Fruit fly (Drosophila melanogaster) whole organism, embryonic: ENCODE measurements around the gene Shawn.

Source experiments
- Atf-2 ChIP-seq: fragments of 200-800 bp; sonication (Bioruptor generic); optimal IDR thresholded peaks from 2 replicates; lab custom pipeline; 2016; ENCODE audit warnings: missing biosample characterization, missing genetic modification characterization
- CG1024 ChIP-seq: fragments of 200-800 bp; sonication (Bioruptor generic); IDR thresholded peaks from 2 replicates; pipeline ENCODE4 v1.3.6; 2022; ENCODE audit warnings: missing biosample characterization, missing genetic modification characterization
- CG10462 ChIP-seq: fragments of 200-800 bp; sonication (Bioruptor generic); optimal IDR thresholded peaks from 2 replicates; lab custom pipeline; 2016; ENCODE audit warnings: missing biosample characterization, missing genetic modification characterization
- CG11695 ChIP-seq: fragments of 200-800 bp; sonication (Bioruptor generic); IDR thresholded peaks from 3 replicates; pipeline ENCODE4 v1.3.6; 2022; ENCODE audit warnings: missing biosample characterization, missing genetic modification characterization
- CG14441 ChIP-seq: fragments of 200-800 bp; sonication (Bioruptor generic); IDR thresholded peaks from 2 replicates; pipeline ENCODE4 v1.3.6; 2022; ENCODE audit warnings: missing biosample characterization, missing genetic modification characterization
- CG1529 ChIP-seq: fragments of 200-800 bp; sonication (Bioruptor generic); optimal IDR thresholded peaks from 3 replicates; lab custom pipeline; 2018; ENCODE audit warnings: missing biosample characterization, missing genetic modification characterization
- CG18599 ChIP-seq: fragments of 200-800 bp; sonication (Bioruptor generic); optimal IDR thresholded peaks from 3 replicates; lab custom pipeline; 2017; ENCODE audit warnings: missing biosample characterization, missing genetic modification characterization, mild to moderate bottlenecking, moderate library complexity, missing genetic modification reagents
- CG3065 ChIP-seq: fragments of 200-800 bp; sonication (Bioruptor generic); optimal IDR thresholded peaks from 2 replicates; lab custom pipeline; 2016; ENCODE audit warnings: missing biosample characterization, missing genetic modification characterization
- CG31365 ChIP-seq: fragments of 200-800 bp; sonication (Bioruptor generic); optimal IDR thresholded peaks from 2 replicates; lab custom pipeline; 2018; ENCODE audit warnings: missing biosample characterization, mild to moderate bottlenecking, missing genetic modification characterization
- CG3995 ChIP-seq: fragments of 200-800 bp; sonication (Bioruptor generic); optimal IDR thresholded peaks from 3 replicates; lab custom pipeline; 2016; ENCODE audit warnings: missing biosample characterization, missing genetic modification characterization
- CG4282 ChIP-seq: fragments of 200-800 bp; sonication (Bioruptor generic); optimal IDR thresholded peaks from 2 replicates; lab custom pipeline; 2016; ENCODE audit warnings: missing biosample characterization, missing genetic modification characterization
- CG4730 ChIP-seq: fragments of 200-800 bp; sonication (Bioruptor generic); IDR thresholded peaks from 2 replicates; pipeline ENCODE4 v1.3.6; 2022; ENCODE audit warnings: missing biosample characterization, missing genetic modification characterization
- CG7928 ChIP-seq: fragments of 200-800 bp; sonication (Bioruptor generic); optimal IDR thresholded peaks from 2 replicates; lab custom pipeline; 2017; ENCODE audit warnings: missing biosample characterization, mild to moderate bottlenecking, missing genetic modification characterization
- D ChIP-seq, 2 experiments: fragments of 200-800 bp in 1 of 2; fragments of >200 bp in 1 of 2; sonication (Bioruptor generic) in 1 of 2; optimal IDR thresholded peaks; 2 replicates in 1 of 2; 3 replicates in 1 of 2; lab custom pipeline; 2017; ENCODE audit warnings: mild to moderate bottlenecking in 1 of 2, missing biosample characterization in 1 of 2, missing genetic modification characterization in 1 of 2, missing genetic modification reagents in 1 of 2
- HLH54F ChIP-seq: fragments of 200-800 bp; sonication (Bioruptor generic); optimal IDR thresholded peaks from 3 replicates; lab custom pipeline; 2016; ENCODE audit warnings: missing biosample characterization, missing genetic modification characterization
- NC2α ChIP-seq: fragments of 200-800 bp; sonication (Bioruptor generic); optimal IDR thresholded peaks from 2 replicates; lab custom pipeline; 2016; ENCODE audit warnings: missing biosample characterization, missing genetic modification characterization
- Nf-YA ChIP-seq: fragments of 200-800 bp; sonication (Bioruptor generic); IDR thresholded peaks from 2 replicates; pipeline ENCODE4 v1.3.6; 2022; ENCODE audit warnings: missing biosample characterization, missing genetic modification characterization
- Scr ChIP-seq: fragments of 200-800 bp; sonication (Bioruptor generic); IDR thresholded peaks from 2 replicates; pipeline ENCODE4 v1.3.6; 2022; ENCODE audit warnings: missing biosample characterization, missing genetic modification characterization; ENCODE audit not compliant: partially characterized antibody
- Xbp1 ChIP-seq: fragments of 200-800 bp; sonication (Bioruptor generic); optimal IDR thresholded peaks from 3 replicates; lab custom pipeline; 2016; ENCODE audit warnings: missing biosample characterization, mild to moderate bottlenecking, missing genetic modification characterization
- amos ChIP-seq: fragments of 200-800 bp; sonication (Bioruptor generic); IDR thresholded peaks from 2 replicates; pipeline ENCODE4 v1.3.6; 2022; ENCODE audit warnings: missing biosample characterization, missing genetic modification characterization; ENCODE audit not compliant: partially characterized antibody
- ato ChIP-seq: fragments of 200-800 bp; sonication (Bioruptor generic); IDR thresholded peaks from 2 replicates; pipeline ENCODE4 v1.3.6; 2022; ENCODE audit warnings: missing biosample characterization, missing genetic modification characterization; ENCODE audit not compliant: partially characterized antibody
- caup ChIP-seq: fragments of 200-800 bp; sonication (Bioruptor generic); optimal IDR thresholded peaks from 3 replicates; lab custom pipeline; 2017; ENCODE audit warnings: missing biosample characterization, mild to moderate bottlenecking, missing genetic modification characterization, moderate library complexity; ENCODE audit not compliant: severe bottlenecking
- crc ChIP-seq: fragments of 200-800 bp; sonication (Bioruptor generic); optimal IDR thresholded peaks from 2 replicates; lab custom pipeline; 2016; ENCODE audit warnings: missing biosample characterization, missing genetic modification characterization
- croc ChIP-seq: fragments of 200-800 bp; sonication (Bioruptor generic); conservative IDR thresholded peaks from 3 replicates; pipeline ENCODE4 v1.3.6; 2022; ENCODE audit warnings: missing biosample characterization, missing genetic modification characterization
- cwo ChIP-seq: fragments of 200-800 bp; sonication (Bioruptor generic); optimal IDR thresholded peaks from 3 replicates; lab custom pipeline; 2017; ENCODE audit warnings: missing biosample characterization, missing genetic modification characterization, mild to moderate bottlenecking, moderate library complexity, missing genetic modification reagents
- dmrt99B ChIP-seq: fragments of 200-800 bp; sonication (Bioruptor generic); optimal IDR thresholded peaks from 2 replicates; lab custom pipeline; 2018; ENCODE audit warnings: missing biosample characterization, mild to moderate bottlenecking, missing genetic modification characterization, moderate library complexity
- ems ChIP-seq: fragments of 200-800 bp; sonication (Bioruptor generic); optimal IDR thresholded peaks from 3 replicates; lab custom pipeline; 2016; ENCODE audit warnings: missing biosample characterization, missing genetic modification characterization
- eve ChIP-seq, 2 experiments: fragments of >200 bp; optimal IDR thresholded peaks; 2 replicates each; lab custom pipeline; 2017; ENCODE audit warnings: missing biosample characterization in 2 of 2, missing genetic modification characterization in 2 of 2
- fd3F ChIP-seq: fragments of 200-800 bp; sonication (Bioruptor generic); optimal IDR thresholded peaks from 2 replicates; lab custom pipeline; 2018; ENCODE audit warnings: missing biosample characterization, mild to moderate bottlenecking, missing genetic modification characterization, moderate library complexity
- gro ChIP-seq: fragments of 200-800 bp; sonication (Bioruptor generic); optimal IDR thresholded peaks from 2 replicates; lab custom pipeline; 2016; ENCODE audit warnings: missing biosample characterization, missing genetic modification characterization
- gsb ChIP-seq: fragments of 200-800 bp; sonication (Bioruptor generic); IDR thresholded peaks from 2 replicates; pipeline ENCODE4 v1.3.6; 2022; ENCODE audit warnings: missing biosample characterization, missing genetic modification characterization
- gsb-n ChIP-seq: fragments of 200-800 bp; sonication (Bioruptor generic); optimal IDR thresholded peaks from 3 replicates; lab custom pipeline; 2018; ENCODE audit warnings: missing biosample characterization, mild to moderate bottlenecking, missing genetic modification characterization
- hkb ChIP-seq, 2 experiments: fragments of 200-800 bp in 1 of 2; fragments of >200 bp in 1 of 2; sonication (Bioruptor generic) in 1 of 2; IDR thresholded peaks in 1 of 2; optimal IDR thresholded peaks in 1 of 2; 2 replicates each; pipeline versions ENCODE4 v1.3.6 to Lab custom; 2017 to 2022; ENCODE audit warnings: missing biosample characterization in 1 of 2, missing genetic modification characterization in 1 of 2
- luna ChIP-seq: fragments of 200-800 bp; sonication (Bioruptor generic); optimal IDR thresholded peaks from 2 replicates; lab custom pipeline; 2016; ENCODE audit warnings: missing biosample characterization, missing genetic modification characterization
- maf-S ChIP-seq: fragments of 200-800 bp; sonication (Bioruptor generic); optimal IDR thresholded peaks from 2 replicates; lab custom pipeline; 2016; ENCODE audit warnings: missing biosample characterization, missing genetic modification characterization
- nom ChIP-seq: fragments of 200-800 bp; sonication (Bioruptor generic); optimal IDR thresholded peaks from 2 replicates; lab custom pipeline; 2017; ENCODE audit warnings: missing biosample characterization, missing genetic modification characterization, mild to moderate bottlenecking, moderate library complexity, missing genetic modification reagents
- otp ChIP-seq: fragments of 200-800 bp; sonication (Bioruptor generic); IDR thresholded peaks from 3 replicates; pipeline ENCODE4, ENCODE4 v1.3.6; 2022; ENCODE audit warnings: missing biosample characterization, missing genetic modification characterization
- pfk ChIP-seq: fragments of 200-800 bp; sonication (Bioruptor generic); optimal IDR thresholded peaks from 2 replicates; lab custom pipeline; 2018; ENCODE audit warnings: missing biosample characterization, mild to moderate bottlenecking, missing genetic modification characterization, moderate library complexity
- phol ChIP-seq: fragments of 200-800 bp; sonication (Bioruptor generic); optimal IDR thresholded peaks from 3 replicates; lab custom pipeline; 2018; ENCODE audit warnings: missing biosample characterization, mild to moderate bottlenecking, missing genetic modification characterization, moderate library complexity
- ranshi ChIP-seq: fragments of 200-800 bp; sonication (Bioruptor generic); IDR thresholded peaks from 2 replicates; pipeline ENCODE4 v1.3.6; 2022; ENCODE audit warnings: missing biosample characterization, missing genetic modification characterization
- salm ChIP-seq: fragments of 200-800 bp; sonication (Bioruptor generic); optimal IDR thresholded peaks from 2 replicates; lab custom pipeline; 2018; ENCODE audit warnings: missing biosample characterization, mild to moderate bottlenecking, missing genetic modification characterization
- shn ChIP-seq: fragments of 200-800 bp; sonication (Bioruptor generic); optimal IDR thresholded peaks from 3 replicates; lab custom pipeline; 2016; ENCODE audit warnings: missing biosample characterization, missing genetic modification characterization
- slp2 ChIP-seq: fragments of 200-800 bp; sonication (Bioruptor generic); optimal IDR thresholded peaks from 2 replicates; lab custom pipeline; 2016; ENCODE audit warnings: missing biosample characterization, missing genetic modification characterization
- ssp ChIP-seq: fragments of 200-800 bp; sonication (Bioruptor generic); IDR thresholded peaks from 2 replicates; pipeline ENCODE4 v1.3.6; 2022; ENCODE audit warnings: missing biosample characterization, missing genetic modification characterization
- stwl ChIP-seq: fragments of 200-800 bp; sonication (Bioruptor generic); optimal IDR thresholded peaks from 3 replicates; lab custom pipeline; 2018; ENCODE audit warnings: missing biosample characterization, mild to moderate bottlenecking, missing genetic modification characterization, moderate library complexity
- sug ChIP-seq: fragments of 200-800 bp; optimal IDR thresholded peaks from 2 replicates; lab custom pipeline; 2019; ENCODE audit warnings: missing biosample characterization, mild to moderate bottlenecking, missing genetic modification characterization, moderate library complexity
- tna ChIP-seq: fragments of 200-800 bp; sonication (Bioruptor generic); IDR thresholded peaks from 2 replicates; pipeline ENCODE4 v1.3.6; 2022; ENCODE audit warnings: missing biosample characterization, missing genetic modification characterization; ENCODE audit not compliant: partially characterized antibody
- twi ChIP-seq: fragments of 200-800 bp; optimal IDR thresholded peaks from 2 replicates; lab custom pipeline; 2019; ENCODE audit warnings: missing biosample characterization, mild to moderate bottlenecking, missing genetic modification characterization, moderate library complexity
- wek ChIP-seq: fragments of 200-800 bp; sonication (Bioruptor generic); optimal IDR thresholded peaks from 3 replicates; lab custom pipeline; 2018; ENCODE audit warnings: missing biosample characterization, mild to moderate bottlenecking, missing genetic modification characterization, moderate library complexity

Shawn gene

DNA sequence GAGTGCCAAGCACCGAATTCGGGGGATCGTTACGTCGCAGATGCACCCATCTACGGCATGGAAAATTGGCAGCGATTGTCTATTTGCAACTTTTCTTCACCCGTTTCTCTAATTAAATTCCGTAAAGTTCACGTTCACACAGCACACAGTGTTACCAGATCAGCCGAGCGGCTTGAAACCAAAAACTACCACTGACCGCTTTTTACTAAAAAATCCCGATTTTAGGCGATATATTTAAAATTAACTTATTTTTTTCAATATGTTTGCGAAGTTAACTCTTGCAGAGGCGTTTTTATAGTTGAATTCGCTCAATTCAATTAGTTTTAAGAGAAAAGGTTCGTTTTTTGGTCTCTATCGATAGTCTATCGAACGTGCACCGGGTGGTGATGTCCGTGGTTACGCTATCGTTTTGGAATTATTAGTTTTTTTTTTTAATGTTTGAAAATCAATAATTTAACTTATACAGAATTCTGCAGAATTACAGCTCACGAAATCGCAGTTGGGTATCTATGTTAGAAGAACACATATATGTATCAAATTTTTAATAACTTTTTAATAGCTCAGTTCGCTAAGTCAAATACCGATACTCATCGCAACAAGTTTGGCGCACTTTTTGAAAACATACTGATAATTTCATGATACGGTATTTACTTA is 31.6 kb upstream of the Shawn start, which contains the start of gene Tao (continued):
- peak; percentile 42 for TF ChIP-seq ato
- TF ChIP-seq pfk (GFP tag; lab: Kevin White, UChicago), result no peak
- TF ChIP-seq wek (GFP tag; lab: Kevin White, UChicago), result no peak
- no peak for TF ChIP-seq CG1529
- TF ChIP-seq CG3995 (GFP tag; lab: Kevin White, UChicago), result peak; percentile 78
- TF ChIP-seq gsb-n (tag; lab: Kevin White, UChicago), result peak; percentile 84
- TF ChIP-seq CG7928 (GFP tag; lab: Kevin White, UChicago), result no peak
- TF ChIP-seq phol, result peak; percentile 44
- TF ChIP-seq ems, result no peak
- TF ChIP-seq hkb (optimal IDR thresholded peaks at IDR 0.05; lab: Kevin White, UChicago), result no peak
- no peak for TF ChIP-seq hkb (GFP tag; IDR thresholded peaks at IDR 0.05; lab: Robert Waterston, UW)
- no peak for TF ChIP-seq maf-S
- no peak for TF ChIP-seq gsb (GFP tag; lab: Robert Waterston, UW)
- TF ChIP-seq fd3F (GFP tag; lab: Kevin White, UChicago), result no peak
- peak; percentile 52; the same call in 1 of the 2 replicates for TF ChIP-seq tna (GFP tag; lab: Robert Waterston, UW)
- TF ChIP-seq caup (GFP tag; lab: Kevin White, UChicago), result no peak
- no peak for TF ChIP-seq salm (tag; lab: Kevin White, UChicago)
- no peak for TF ChIP-seq shn
- TF ChIP-seq CG31365 (tag; lab: Kevin White, UChicago), result no peak
- no peak for TF ChIP-seq stwl (tag; lab: Kevin White, UChicago)
- no peak for TF ChIP-seq slp2 (GFP tag; lab: Kevin White, UChicago)
- peak; percentile 91 for TF ChIP-seq Scr (GFP tag; lab: Robert Waterston, UW)
- TF ChIP-seq CG4282 (GFP tag; lab: Kevin White, UChicago), result no peak
- no peak for TF ChIP-seq CG14441 (GFP tag; lab: Robert Waterston, UW)
- TF ChIP-seq amos (GFP tag; lab: Robert Waterston, UW), result peak; percentile 79
- TF ChIP-seq HLH54F (GFP tag; lab: Kevin White, UChicago), result no peak
- no peak for TF ChIP-seq ssp (GFP tag; lab: Robert Waterston, UW)
- TF ChIP-seq otp (GFP tag; lab: Robert Waterston, UW), result no peak
- TF ChIP-seq CG10462 (GFP tag; lab: Kevin White, UChicago), result no peak
- TF ChIP-seq CG3065 (GFP tag; lab: Kevin White, UChicago), result no peak
- TF ChIP-seq cwo (GFP tag; lab: Kevin White, UChicago), result no peak
- no peak for TF ChIP-seq Atf-2 (GFP tag; lab: Kevin White, UChicago)
- no peak for TF ChIP-seq NC2α
- TF ChIP-seq CG4730, result no peak
- TF ChIP-seq CG11695 (GFP tag; lab: Robert Waterston, UW), result no peak
- TF ChIP-seq twi (tag; lab: Kevin White, UChicago), result no peak
- TF ChIP-seq gro, result no peak
- no peak for TF ChIP-seq luna (GFP tag; lab: Kevin White, UChicago)
- no peak for TF ChIP-seq CG1024
- TF ChIP-seq Xbp1 (GFP tag; lab: Kevin White, UChicago), result no peak
- no peak for TF ChIP-seq D (optimal IDR thresholded peaks at IDR 0.05; lab: Kevin White, UChicago)
- TF ChIP-seq D (GFP tag; optimal IDR thresholded peaks at IDR 0.05; lab: Kevin White, UChicago), result no peak
- TF ChIP-seq CG18599 (GFP tag; lab: Kevin White, UChicago), result no peak
- TF ChIP-seq eve (GFP tag; optimal IDR thresholded peaks at IDR 0.05; lab: Kevin White, UChicago), result no peak
- no peak for TF ChIP-seq ranshi (GFP tag; lab: Robert Waterston, UW)
- TF ChIP-seq dmrt99B (tag; lab: Kevin White, UChicago), result no peak
- TF ChIP-seq nom (GFP tag; lab: Kevin White, UChicago), result no peak
- no peak for TF ChIP-seq Nf-YA (GFP tag; lab: Robert Waterston, UW)
- TF ChIP-seq croc (GFP tag; lab: Robert Waterston, UW), result no peak
- TF ChIP-seq sug (tag; lab: Kevin White, UChicago), result no peak
- TF ChIP-seq crc (GFP tag; lab: Kevin White, UChicago), result no peak
